Fruit fly (Drosophila melanogaster) whole organism, adult: ENCODE measurements around the gene CG43248.
A peak's percentile ranks its signal among the peaks of the same experiment; 100 is the strongest.

Experiments
- CG11617 ChIP-seq: fragments of 200-800 bp; sonication (Bioruptor generic); optimal IDR thresholded peaks from 2 replicates; lab custom pipeline; 2017; ENCODE audit warnings: mild to moderate bottlenecking, missing biosample characterization, missing genetic modification reagents, missing genetic modification characterization
- CG33017 ChIP-seq: fragments of 200-800 bp; sonication (Bioruptor generic); optimal IDR thresholded peaks from 2 replicates; lab custom pipeline; 2018; ENCODE audit warnings: missing biosample characterization, mild to moderate bottlenecking, missing genetic modification characterization, moderate library complexity
- CG5204 ChIP-seq: fragments of 200-800 bp; sonication (Bioruptor generic); optimal IDR thresholded peaks from 2 replicates; lab custom pipeline; 2016; ENCODE audit warnings: missing biosample characterization, missing genetic modification characterization
- CG7045 ChIP-seq: fragments of 200-800 bp; sonication (Bioruptor generic); optimal IDR thresholded peaks from 2 replicates; lab custom pipeline; 2017; ENCODE audit warnings: missing biosample characterization, mild to moderate bottlenecking, missing genetic modification characterization
- Clk ChIP-seq: fragments of 200-800 bp; sonication (Bioruptor generic); optimal IDR thresholded peaks from 2 replicates; lab custom pipeline; 2017; ENCODE audit warnings: missing biosample characterization, missing genetic modification characterization
- Crg-1 ChIP-seq: fragments of 200-800 bp; sonication (Bioruptor generic); optimal IDR thresholded peaks from 2 replicates; lab custom pipeline; 2016; ENCODE audit warnings: missing biosample characterization, missing genetic modification characterization
- Hr96 ChIP-seq: fragments of 200-800 bp; sonication (Bioruptor generic); optimal IDR thresholded peaks from 2 replicates; lab custom pipeline; 2016; ENCODE audit warnings: missing biosample characterization, missing genetic modification characterization
- Mnt ChIP-seq: fragments of 200-800 bp; sonication (Bioruptor generic); optimal IDR thresholded peaks from 2 replicates; lab custom pipeline; 2016; ENCODE audit warnings: missing biosample characterization, mild to moderate bottlenecking, missing genetic modification characterization
- bab1 ChIP-seq: fragments of 200-800 bp; sonication (Bioruptor generic); optimal IDR thresholded peaks from 3 replicates; lab custom pipeline; 2019; ENCODE audit warnings: missing biosample characterization, mild to moderate bottlenecking, missing genetic modification characterization, moderate library complexity
- kay ChIP-seq: fragments of 200-800 bp; sonication (Bioruptor generic); peaks from one replicate; lab custom pipeline; 2016; ENCODE audit warnings: missing biosample characterization, missing genetic modification characterization, borderline replicate concordance
- ovo ChIP-seq: fragments of 200-800 bp; sonication (Bioruptor generic); optimal IDR thresholded peaks from 2 replicates; lab custom pipeline; 2016; ENCODE audit warnings: missing biosample characterization, missing genetic modification characterization
- tj ChIP-seq: fragments of 200-800 bp; sonication (Bioruptor generic); optimal IDR thresholded peaks from 3 replicates; lab custom pipeline; 2017; ENCODE audit warnings: missing biosample characterization, mild to moderate bottlenecking, missing genetic modification characterization, moderate library complexity
- toe ChIP-seq: fragments of 200-800 bp; sonication (Bioruptor generic); optimal IDR thresholded peaks from 2 replicates; lab custom pipeline; 2016; ENCODE audit warnings: missing biosample characterization, missing genetic modification characterization

DNA sequence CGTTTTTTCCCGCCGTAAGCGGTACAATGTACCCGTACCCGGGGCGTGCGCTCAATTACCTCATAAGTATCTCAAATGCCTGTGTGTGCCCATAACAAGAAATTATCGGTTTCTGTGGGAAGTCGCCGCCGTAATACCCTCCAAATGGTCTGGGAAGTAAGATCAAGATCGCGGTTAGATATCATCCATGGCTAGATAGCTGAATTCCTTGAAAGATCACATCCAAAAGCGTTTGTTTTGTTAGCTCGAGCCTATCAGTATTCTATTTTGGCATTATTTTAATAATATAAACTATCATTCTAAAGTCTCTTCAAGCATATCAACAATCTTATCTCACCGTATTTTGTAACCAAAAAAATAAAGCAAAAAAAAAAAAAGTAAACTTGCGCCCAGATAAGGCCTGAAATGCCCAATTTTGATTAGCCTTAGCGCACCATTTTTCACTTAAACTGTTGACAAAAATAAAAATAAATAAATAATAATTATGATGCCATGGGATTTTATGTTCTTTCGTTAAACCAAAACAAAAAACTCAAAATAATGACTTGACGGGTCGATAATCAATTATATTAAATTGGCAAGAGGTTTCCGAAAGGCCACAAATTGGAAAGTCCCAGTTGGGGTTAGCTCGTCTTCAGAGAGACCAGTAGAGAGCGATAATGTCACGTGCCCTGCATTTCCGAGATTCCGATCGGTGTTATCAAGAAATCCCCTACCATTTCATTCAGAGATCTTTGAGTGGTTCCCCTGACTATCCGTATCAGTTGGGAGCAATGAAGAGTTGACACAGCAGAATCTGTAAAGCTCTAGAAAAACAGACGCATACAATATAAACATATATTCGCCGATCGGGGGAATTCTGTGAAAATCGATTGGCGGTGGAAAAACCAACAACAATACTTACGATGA lies 7.6 kb upstream of the CG43248 start:
- TF ChIP-seq CG5204 (GFP tag; lab: Kevin White, UChicago) (no peak), kay (GFP tag; lab: Kevin White, UChicago) (peak; percentile 60), CG7045 (GFP tag; lab: Kevin White, UChicago) (no peak), CG33017 (tag; lab: Kevin White, UChicago) (no peak), toe (GFP tag; lab: Kevin White, UChicago) (no peak), Mnt (no peak), tj (no peak), CG11617 (GFP tag; lab: Kevin White, UChicago) (no peak), Crg-1 (no peak), Clk (GFP tag; lab: Kevin White, UChicago) (no peak), Hr96 (GFP tag; lab: Kevin White, UChicago) (no peak), bab1 (no peak), ovo (no peak)
